Worm (Caenorhabditis elegans): ENCODE results near the gene F42A9.6.

DNA sequence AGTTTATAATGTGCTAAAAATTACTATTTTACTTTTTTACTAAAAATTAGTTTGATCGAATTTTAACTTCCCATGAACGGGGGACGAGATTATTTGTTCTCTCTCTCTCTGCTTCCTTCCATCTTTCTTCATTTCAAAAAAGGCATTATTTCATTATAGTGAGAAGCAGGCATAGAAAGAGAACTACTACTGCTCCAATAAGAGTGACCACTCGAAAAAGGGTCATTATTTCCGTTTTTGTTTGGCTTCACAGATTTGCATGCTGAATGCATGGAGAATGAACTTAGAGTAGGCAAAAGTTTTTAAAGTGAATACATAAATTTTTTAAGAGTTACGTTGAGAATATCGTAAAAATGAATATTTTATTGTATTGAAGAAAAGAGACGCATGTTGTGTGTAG lies 38.3 kb upstream of the F42A9.6 start:
- TF ChIP-seq alr-1 (tag; optimal IDR thresholded peaks at IDR 0.05; ENCODE audit: borderline replicate concordance) (no peak), unc-130 (tag; optimal IDR thresholded peaks at IDR 0.05) (no peak), dsc-1 (tag; optimal IDR thresholded peaks at IDR 0.05) (no peak), aha-1 (tag; optimal IDR thresholded peaks at IDR 0.05) (no peak), mep-1 (tag; optimal IDR thresholded peaks at IDR 0.05) (no peak)
